Fruit fly (Drosophila melanogaster) whole organism, wandering third instar larva: ENCODE data around the gene mRpL16.
A peak's percentile ranks its signal among the peaks of the same experiment; 100 is the strongest.

Experiments used
- Abd-B ChIP-seq: fragments of >200 bp; optimal IDR thresholded peaks from 2 replicates; lab custom pipeline; 2017; ENCODE audit warnings: missing biosample characterization, missing genetic modification characterization
- CG32264 ChIP-seq: fragments of 200-800 bp; sonication (Bioruptor generic); optimal IDR thresholded peaks from 2 replicates; lab custom pipeline; 2016; ENCODE audit warnings: missing biosample characterization, missing genetic modification characterization
- CG9705 ChIP-seq: fragments of 200-800 bp; sonication (Bioruptor generic); optimal IDR thresholded peaks from 2 replicates; lab custom pipeline; 2018; ENCODE audit warnings: missing biosample characterization, mild to moderate bottlenecking, missing genetic modification characterization
- Dfd ChIP-seq: fragments of >200 bp; optimal IDR thresholded peaks from 2 replicates; lab custom pipeline; 2017; ENCODE audit warnings: missing biosample characterization, missing genetic modification characterization
- Dif ChIP-seq: fragments of 200-275, 200-300 bp; sonication (Bioruptor generic); optimal IDR thresholded peaks from 2 replicates; lab custom pipeline; 2018; ENCODE audit warnings: missing biosample characterization, missing genetic modification characterization; ENCODE audit not compliant: partially characterized antibody
- GATAd ChIP-seq: sonication (Bioruptor generic); optimal IDR thresholded peaks from 2 replicates; lab custom pipeline; 2016; ENCODE audit warnings: missing biosample characterization, missing genetic modification characterization
- HLH106 ChIP-seq: fragments of 200-800 bp; optimal IDR thresholded peaks from 3 replicates; lab custom pipeline; 2019; ENCODE audit warnings: missing biosample characterization, mild to moderate bottlenecking, missing genetic modification characterization, moderate library complexity
- Hnf4 ChIP-seq: fragments of 200-800 bp; sonication (Bioruptor generic); optimal IDR thresholded peaks from 2 replicates; lab custom pipeline; 2016; ENCODE audit warnings: missing biosample characterization, mild to moderate bottlenecking, missing genetic modification characterization
- Hr78 ChIP-seq: fragments of >200 bp; optimal IDR thresholded peaks from 2 replicates; lab custom pipeline; 2017; ENCODE audit warnings: missing biosample characterization, missing genetic modification characterization
- Hr83 ChIP-seq: fragments of 200-300 bp; sonication (Bioruptor generic); optimal IDR thresholded peaks from 2 replicates; lab custom pipeline; 2016; ENCODE audit warnings: missing biosample characterization, mild to moderate bottlenecking, missing genetic modification characterization, moderate library complexity; ENCODE audit not compliant: poor library complexity, severe bottlenecking
- Jra ChIP-seq: sonication (Bioruptor generic); optimal IDR thresholded peaks from 2 replicates; lab custom pipeline; 2016; ENCODE audit warnings: missing biosample characterization, missing genetic modification characterization
- Mio ChIP-seq: sonication (Bioruptor generic); optimal IDR thresholded peaks from 2 replicates; lab custom pipeline; 2016; ENCODE audit warnings: missing biosample characterization, missing genetic modification characterization
- Myc ChIP-seq: fragments of >200 bp; optimal IDR thresholded peaks from 2 replicates; lab custom pipeline; 2017
- N ChIP-seq: fragments of >200 bp; optimal IDR thresholded peaks from 2 replicates; lab custom pipeline; 2018; ENCODE audit warnings: missing biosample characterization, missing external identifiers, missing genetic modification characterization
- OdsH ChIP-seq: fragments of 200-800 bp; sonication (Bioruptor generic); optimal IDR thresholded peaks from 2 replicates; lab custom pipeline; 2016; ENCODE audit warnings: missing biosample characterization, mild to moderate bottlenecking, missing genetic modification characterization
- Rel ChIP-seq, 2 experiments: fragments of 200-800 bp; sonication (Bioruptor generic) in 1 of 2; optimal IDR thresholded peaks; 2 replicates in 1 of 2; 3 replicates in 1 of 2; lab custom pipeline; 2016 to 2019; ENCODE audit warnings: mild to moderate bottlenecking in 2 of 2, missing biosample characterization in 2 of 2, missing genetic modification characterization in 2 of 2, moderate library complexity in 1 of 2
- Sp1 ChIP-seq: fragments of 200-800 bp; sonication (Bioruptor generic); optimal IDR thresholded peaks from 3 replicates; lab custom pipeline; 2019; ENCODE audit warnings: missing biosample characterization, mild to moderate bottlenecking, missing genetic modification characterization, moderate library complexity
- Vsx2 ChIP-seq: fragments of 200-300, 225-300 bp; sonication (Bioruptor generic); optimal IDR thresholded peaks from 2 replicates; lab custom pipeline; 2018; ENCODE audit warnings: missing biosample characterization, missing genetic modification characterization; ENCODE audit not compliant: partially characterized antibody
- br ChIP-seq: fragments of 200-800 bp; sonication (Bioruptor generic); optimal IDR thresholded peaks from 2 replicates; lab custom pipeline; 2016; ENCODE audit warnings: missing biosample characterization, missing genetic modification characterization
- brk ChIP-seq: fragments of 200-800 bp; sonication (Bioruptor generic); optimal IDR thresholded peaks from 2 replicates; lab custom pipeline; 2016; ENCODE audit warnings: missing biosample characterization, mild to moderate bottlenecking, missing genetic modification characterization
- dl ChIP-seq, 2 experiments: fragments of 175-275, 200-275 bp in 1 of 2; fragments of 200-275 bp in 1 of 2; sonication (Bioruptor generic); optimal IDR thresholded peaks; lab custom pipeline; 2018; ENCODE audit warnings: mild to moderate bottlenecking in 2 of 2, missing biosample characterization in 2 of 2, missing genetic modification characterization in 2 of 2, moderate library complexity in 2 of 2; ENCODE audit not compliant: partially characterized antibody in 2 of 2, insufficient read depth in 1 of 2
- dmrt93B ChIP-seq: fragments of 200-800 bp; sonication (Bioruptor generic); optimal IDR thresholded peaks from 2 replicates; lab custom pipeline; 2018; ENCODE audit warnings: missing biosample characterization, mild to moderate bottlenecking, missing genetic modification characterization
- dsf ChIP-seq: sonication (Bioruptor generic); optimal IDR thresholded peaks from 2 replicates; lab custom pipeline; 2016; ENCODE audit warnings: missing biosample characterization, missing genetic modification characterization, borderline replicate concordance
- ey ChIP-seq: fragments of 200-800 bp; sonication (Bioruptor generic); optimal IDR thresholded peaks from 2 replicates; lab custom pipeline; 2016; ENCODE audit warnings: missing biosample characterization, missing genetic modification characterization
- foxo ChIP-seq, 2 experiments: fragments of 200-800 bp; sonication (Bioruptor generic); optimal IDR thresholded peaks; 2 replicates in 1 of 2; 3 replicates in 1 of 2; lab custom pipeline; 2016 to 2017; ENCODE audit warnings: missing biosample characterization in 2 of 2, missing genetic modification characterization in 2 of 2
- fru ChIP-seq: fragments of 200-800 bp; sonication (Bioruptor generic); optimal IDR thresholded peaks from 3 replicates; lab custom pipeline; 2016; ENCODE audit warnings: missing biosample characterization, mild to moderate bottlenecking, missing genetic modification characterization
- h ChIP-seq: fragments of 200-800 bp; sonication (Bioruptor generic); optimal IDR thresholded peaks from 3 replicates; lab custom pipeline; 2016; ENCODE audit warnings: missing biosample characterization, mild to moderate bottlenecking, missing genetic modification characterization
- jim ChIP-seq: fragments of 175-275, 200-325 bp; sonication (Bioruptor generic); optimal IDR thresholded peaks from 2 replicates; lab custom pipeline; 2016; ENCODE audit warnings: missing biosample characterization, mild to moderate bottlenecking, missing genetic modification characterization
- lola ChIP-seq: fragments of >200 bp; optimal IDR thresholded peaks from 2 replicates; lab custom pipeline; 2017; ENCODE audit warnings: missing biosample characterization, missing genetic modification characterization
- psq ChIP-seq: fragments of 200-800 bp; sonication (Bioruptor generic); optimal IDR thresholded peaks from 3 replicates; lab custom pipeline; 2017; ENCODE audit warnings: missing biosample characterization, mild to moderate bottlenecking, missing genetic modification characterization, moderate library complexity
- rgr ChIP-seq: fragments of 200-800 bp; sonication (Bioruptor generic); optimal IDR thresholded peaks from 3 replicates; lab custom pipeline; 2016; ENCODE audit warnings: missing biosample characterization, mild to moderate bottlenecking, missing genetic modification characterization
- sage ChIP-seq: fragments of 200-800 bp; sonication (Bioruptor generic); optimal IDR thresholded peaks from 2 replicates; lab custom pipeline; 2016; ENCODE audit warnings: missing biosample characterization, mild to moderate bottlenecking, missing genetic modification characterization
- sv ChIP-seq: fragments of 200-800 bp; sonication (Bioruptor generic); optimal IDR thresholded peaks from 3 replicates; lab custom pipeline; 2016; ENCODE audit warnings: missing biosample characterization, missing genetic modification characterization
- tai ChIP-seq: sonication (Bioruptor generic); optimal IDR thresholded peaks from 2 replicates; lab custom pipeline; 2016; ENCODE audit warnings: missing biosample characterization, missing genetic modification characterization
- usp ChIP-seq: fragments of >200 bp; optimal IDR thresholded peaks from 2 replicates; lab custom pipeline; 2017; ENCODE audit warnings: missing biosample characterization, missing genetic modification characterization
- woc ChIP-seq: sonication (Bioruptor generic); optimal IDR thresholded peaks from 2 replicates; lab custom pipeline; 2016; ENCODE audit warnings: missing biosample characterization, mild to moderate bottlenecking, missing genetic modification characterization

Gene mRpL16

dm6 chrX:1842875-1843274 lies 47.2 kb upstream of the mRpL16 start:
- TF ChIP-seq br (GFP tag; lab: Kevin White, UChicago) (no peak), Rel (GFP tag; optimal IDR thresholded peaks at IDR 0.05; lab: Kevin White, UChicago) (no peak), Rel (tag; optimal IDR thresholded peaks at IDR 0.05; lab: Kevin White, UChicago) (peak; percentile 41)

dm6 chrX:1845413-1845951 lies 44.6 kb upstream of the mRpL16 start:
- TF ChIP-seq brk (no peak), Hnf4 (GFP tag; lab: Kevin White, UChicago) (no peak), Hr83 (GFP tag; lab: Kevin White, UChicago) (no peak), tai (GFP tag; lab: Kevin White, UChicago) (no peak), woc (GFP tag; lab: Kevin White, UChicago) (no peak), Abd-B (no peak), CG32264 (no peak), br (GFP tag; lab: Kevin White, UChicago) (no peak), Myc (lab: Kevin White, UChicago) (no peak), Vsx2 (GFP tag; lab: Kevin White, UChicago) (no peak), Dif (no peak)

- TF ChIP-seq Dif, result no peak
- TF ChIP-seq Rel (GFP tag; optimal IDR thresholded peaks at IDR 0.05; lab: Kevin White, UChicago), result no peak
- peak; percentile 83 for TF ChIP-seq Rel (tag; optimal IDR thresholded peaks at IDR 0.05; lab: Kevin White, UChicago)
- no peak for TF ChIP-seq h (GFP tag; lab: Kevin White, UChicago)
Observed at dm6 chrX:1846386-1846785, 43.7 kb upstream of the mRpL16 start.

- TF ChIP-seq woc (GFP tag; lab: Kevin White, UChicago) (no peak), Dif (no peak), lola (GFP tag; lab: Kevin White, UChicago) (no peak), Rel (GFP tag; optimal IDR thresholded peaks at IDR 0.05; lab: Kevin White, UChicago) (no peak), Rel (tag; optimal IDR thresholded peaks at IDR 0.05; lab: Kevin White, UChicago) (peak; percentile 8), dmrt93B (no peak)
- TF ChIP-seq, all 38 proteins: peak for 1
Observed at dm6 chrX:1847735-1848134, 42.3 kb upstream of the mRpL16 start.

dm6 chrX:1848624-1849198 lies 41.3 kb upstream of the mRpL16 start:
- TF ChIP-seq woc (GFP tag; lab: Kevin White, UChicago) (no peak), dl (GFP tag; optimal IDR thresholded peaks at IDR 0.05; lab: Kevin White, UChicago; ENCODE audit: insufficient read depth in 1 of 2, partially characterized antibody in 2 of 2) (no peak), psq (GFP tag; lab: Kevin White, UChicago) (no peak)

dm6 chrX:1849914-1850313 lies 40.1 kb upstream of the mRpL16 start:
- TF ChIP-seq psq (GFP tag; lab: Kevin White, UChicago), result peak; percentile 58
- no peak for TF ChIP-seq tai (GFP tag; lab: Kevin White, UChicago)
- TF ChIP-seq br (GFP tag; lab: Kevin White, UChicago), result peak; percentile 72
- TF ChIP-seq rgr, result peak; percentile 77
- TF ChIP-seq Dfd, result no peak
- TF ChIP-seq h (GFP tag; lab: Kevin White, UChicago), result peak; percentile 80
- no peak for TF ChIP-seq Vsx2 (GFP tag; lab: Kevin White, UChicago)
- peak; percentile 71 for TF ChIP-seq ey (GFP tag; lab: Kevin White, UChicago)
- TF ChIP-seq Mio, result no peak
- TF ChIP-seq Hr78 (GFP tag; lab: Kevin White, UChicago), result no peak
- TF ChIP-seq lola (GFP tag; lab: Kevin White, UChicago), result no peak
- TF ChIP-seq dsf (GFP tag; lab: Kevin White, UChicago), result no peak
- no peak for TF ChIP-seq N (GFP tag; lab: Kevin White, UChicago)
- TF ChIP-seq sv (GFP tag; lab: Kevin White, UChicago), result peak; percentile 88
- TF ChIP-seq brk, result no peak
- TF ChIP-seq CG9705, result no peak
- TF ChIP-seq Jra (GFP tag; lab: Kevin White, UChicago), result peak; percentile 51
- no peak for TF ChIP-seq Rel (GFP tag; optimal IDR thresholded peaks at IDR 0.05; lab: Kevin White, UChicago)
- TF ChIP-seq Rel (tag; optimal IDR thresholded peaks at IDR 0.05; lab: Kevin White, UChicago), result peak; percentile 11
- TF ChIP-seq foxo (GFP tag; optimal IDR thresholded peaks at IDR 0.05; lab: Kevin White, UChicago), result peak in 1 of 2 experiments; percentile 77
- no peak for TF ChIP-seq dmrt93B
- peak; percentile 10 for TF ChIP-seq sage
- TF ChIP-seq Sp1, result peak; percentile 69
- no peak for TF ChIP-seq GATAd (GFP tag; lab: Kevin White, UChicago)
- TF ChIP-seq usp (GFP tag; lab: Kevin White, UChicago), result no peak
- no peak for TF ChIP-seq Dif
- TF ChIP-seq Abd-B, result no peak
- TF ChIP-seq OdsH, result peak; percentile 76
- TF ChIP-seq fru (GFP tag; lab: Kevin White, UChicago), result peak; percentile 72
- no peak for TF ChIP-seq jim (GFP tag; lab: Kevin White, UChicago)
- peak; percentile 56 for TF ChIP-seq HLH106
- no peak for TF ChIP-seq CG32264
